Worm (Caenorhabditis elegans) whole organism, late embryonic: ENCODE data around the gene F13A2.9.

Experiments
- ceh-14 ChIP-seq: sonication (generic microtip); optimal IDR thresholded peaks from 2 replicates; lab custom pipeline; 2016; ENCODE audit warnings: missing genotype, missing genetic modification characterization, missing compliant biosample characterization
- nfya-1 ChIP-seq: sonication (generic microtip); optimal IDR thresholded peaks from 2 replicates; lab custom pipeline; 2017; ENCODE audit warnings: missing genetic modification characterization, mild to moderate bottlenecking, missing compliant biosample characterization, antibody characterized with exemption, moderate library complexity
- pha-4 ChIP-seq: fragments of 150-350 bp; optimal IDR thresholded peaks from 2 replicates; lab custom pipeline; 2018; ENCODE audit warnings: missing biosample characterization, missing genetic modification reagents, missing genetic modification characterization

DNA sequence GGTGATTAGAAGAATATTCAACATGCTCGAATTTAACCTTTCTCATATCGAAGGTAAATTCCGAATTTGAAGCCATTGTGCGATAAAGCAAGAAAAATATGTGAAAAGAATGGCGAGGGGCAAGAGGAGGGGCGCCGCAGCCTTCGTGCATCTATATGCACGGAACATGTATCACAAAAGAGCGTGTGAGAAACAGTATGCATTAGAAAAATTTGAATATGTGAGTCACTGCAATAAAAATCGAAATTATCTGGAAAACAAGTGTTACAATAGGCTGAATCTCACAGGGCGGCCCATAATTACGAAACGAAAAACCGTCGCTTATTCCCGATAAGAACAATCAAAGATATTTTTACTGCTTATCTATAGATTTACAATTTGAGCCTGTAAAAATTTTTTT, 14.6 kb upstream of the F13A2.9 start, which contains the start of gene F13A2.5:
- TF ChIP-seq ceh-14 (tag; lab: Kevin White, UChicago) (no peak), nfya-1 (tag; lab: Kevin White, UChicago) (no peak), pha-4 (tag; lab: Kevin White, UChicago) (no peak)
